Worm (Caenorhabditis elegans) whole organism, young adult: ENCODE measurements around the gene F53F4.4.

Experiments used
- C06A6.2 ChIP-seq: fragments of 200-800 bp; sonication (Bioruptor generic); conservative IDR thresholded peaks from 2 replicates; pipeline ENCODE4 v1.3.6; 2022; ENCODE audit warnings: missing genetic modification characterization, missing compliant biosample characterization
- F10E7.11 ChIP-seq: sonication (generic microtip); optimal IDR thresholded peaks from 2 replicates; lab custom pipeline; 2017; ENCODE audit warnings: mild to moderate bottlenecking, missing genetic modification characterization, moderate library complexity, missing compliant biosample characterization
- F23B12.7 ChIP-seq: sonication (generic microtip); optimal IDR thresholded peaks from 2 replicates; lab custom pipeline; 2017; ENCODE audit warnings: missing genetic modification characterization, mild to moderate bottlenecking, missing compliant biosample characterization, antibody characterized with exemption, moderate library complexity; ENCODE audit not compliant: insufficient read depth
- F33H1.4 ChIP-seq: fragments of 200-800 bp; sonication (Bioruptor generic); IDR thresholded peaks from 2 replicates; pipeline ENCODE4 v1.3.6; 2022; ENCODE audit warnings: missing genetic modification reagents, missing genetic modification characterization, missing compliant biosample characterization
- F49E8.2 ChIP-seq: sonication (generic microtip); optimal IDR thresholded peaks from 3 replicates; lab custom pipeline; 2017; ENCODE audit warnings: missing genetic modification characterization, mild to moderate bottlenecking, missing compliant biosample characterization, antibody characterized with exemption, moderate library complexity; ENCODE audit not compliant: insufficient read depth
- Y53F4B.3 ChIP-seq: fragments of 200-800 bp; sonication (Bioruptor generic); IDR thresholded peaks from 2 replicates; pipeline ENCODE4 v1.3.6; 2022; ENCODE audit warnings: missing genetic modification reagents, missing genetic modification characterization, missing compliant biosample characterization
- Y53G8AR.9 ChIP-seq: fragments of 200-800 bp; sonication (Bioruptor generic); conservative IDR thresholded peaks from 2 replicates; pipeline ENCODE4 v1.3.6; 2022; ENCODE audit warnings: missing genetic modification reagents, missing genetic modification characterization, missing compliant biosample characterization
- Y56A3A.18 ChIP-seq: fragments of 200-800 bp; sonication (Bioruptor generic); IDR thresholded peaks from 2 replicates; pipeline ENCODE4 v1.3.6; 2022; ENCODE audit warnings: missing genetic modification reagents, missing genetic modification characterization, missing compliant biosample characterization
- ZK185.1 ChIP-seq: sonication (generic microtip); optimal IDR thresholded peaks from 2 replicates; lab custom pipeline; 2016; ENCODE audit warnings: mild to moderate bottlenecking, missing genetic modification characterization, missing compliant biosample characterization; ENCODE audit not compliant: poor library complexity, severe bottlenecking
- ama-1 ChIP-seq, 3 experiments: fragments of 150-350 bp in 1 of 3; sonication (generic microtip) in 2 of 3; optimal IDR thresholded peaks; 2 replicates each; lab custom pipeline; 2014 to 2018; ENCODE audit warnings: missing biosample characterization in 2 of 3, missing genetic modification characterization in 2 of 3, missing genetic modification reagents in 2 of 3
- atf-7 ChIP-seq: sonication (generic microtip); optimal IDR thresholded peaks from 2 replicates; lab custom pipeline; 2017; ENCODE audit warnings: mild to moderate bottlenecking, missing genetic modification characterization, missing compliant biosample characterization
- athp-1 ChIP-seq: sonication (generic microtip); optimal IDR thresholded peaks from 2 replicates; lab custom pipeline; 2017; ENCODE audit warnings: mild to moderate bottlenecking, missing genetic modification characterization, missing compliant biosample characterization
- attf-6 ChIP-seq: fragments of 200-800 bp; sonication (Bioruptor generic); IDR thresholded peaks from 2 replicates; pipeline ENCODE4 v1.3.6; 2022; ENCODE audit warnings: missing genetic modification reagents, missing genetic modification characterization, missing compliant biosample characterization
- bed-2 ChIP-seq: fragments of 200-800 bp; sonication (Bioruptor generic); IDR thresholded peaks from 2 replicates; pipeline ENCODE4 v1.3.6; 2022; ENCODE audit warnings: missing genetic modification reagents, missing genetic modification characterization, missing compliant biosample characterization
- cebp-1 ChIP-seq, 2 experiments: fragments of 200-800 bp in 1 of 2; sonication (Bioruptor generic) in 1 of 2; sonication (generic microtip) in 1 of 2; IDR thresholded peaks in 1 of 2; optimal IDR thresholded peaks in 1 of 2; 2 replicates each; pipeline versions ENCODE4 v1.3.6 to Lab custom; 2017 to 2022; ENCODE audit warnings: missing compliant biosample characterization in 2 of 2, missing genetic modification characterization in 2 of 2, mild to moderate bottlenecking in 1 of 2, missing genetic modification reagents in 1 of 2, moderate library complexity in 1 of 2
- ceh-79 ChIP-seq: sonication (generic microtip); optimal IDR thresholded peaks from 2 replicates; lab custom pipeline; 2017; ENCODE audit warnings: mild to moderate bottlenecking, missing genetic modification characterization, missing compliant biosample characterization
- chd-7 ChIP-seq: sonication (generic microtip); optimal IDR thresholded peaks from 2 replicates; lab custom pipeline; 2016; ENCODE audit warnings: mild to moderate bottlenecking, missing genetic modification characterization, moderate library complexity, missing compliant biosample characterization
- die-1 ChIP-seq: sonication (generic microtip); optimal IDR thresholded peaks from 2 replicates; lab custom pipeline; 2016; ENCODE audit warnings: missing genotype, mild to moderate bottlenecking, missing genetic modification characterization, missing compliant biosample characterization
- dox-1 ChIP-seq: fragments of 200-800 bp; sonication (Bioruptor generic); IDR thresholded peaks from 2 replicates; pipeline ENCODE4 v1.3.6; 2022; ENCODE audit warnings: missing genetic modification reagents, missing genetic modification characterization, missing compliant biosample characterization
- dpff-1 ChIP-seq: sonication (generic microtip); optimal IDR thresholded peaks from 2 replicates; lab custom pipeline; 2017; ENCODE audit warnings: mild to moderate bottlenecking, missing genetic modification characterization, missing compliant biosample characterization
- egrh-3 ChIP-seq: fragments of 200-800 bp; sonication (Bioruptor generic); IDR thresholded peaks from 2 replicates; pipeline ENCODE4 v1.3.6; 2022; ENCODE audit warnings: missing genetic modification reagents, missing genetic modification characterization, missing compliant biosample characterization
- ekl-4 ChIP-seq: fragments of 200-800 bp; sonication (Bioruptor generic); IDR thresholded peaks from 2 replicates; pipeline ENCODE4 v1.3.6; 2022; ENCODE audit warnings: missing genetic modification reagents, missing genetic modification characterization, missing compliant biosample characterization
- him-1 ChIP-seq: sonication (generic microtip); optimal IDR thresholded peaks from 2 replicates; lab custom pipeline; 2016; ENCODE audit warnings: missing genotype, missing genetic modification reagents, missing genetic modification characterization, missing compliant biosample characterization
- hrde-1 ChIP-seq: sonication (generic microtip); optimal IDR thresholded peaks from 2 replicates; lab custom pipeline; 2016; ENCODE audit warnings: missing genetic modification characterization, mild to moderate bottlenecking, missing compliant biosample characterization, moderate library complexity, missing genotype, missing genetic modification reagents, borderline replicate concordance
- lin-40 ChIP-seq: sonication (generic microtip); optimal IDR thresholded peaks from 2 replicates; lab custom pipeline; 2016; ENCODE audit warnings: missing genetic modification characterization, mild to moderate bottlenecking, missing compliant biosample characterization, missing genotype, missing genetic modification reagents
- lin-54 ChIP-seq: fragments of 200-800 bp; sonication (Bioruptor generic); optimal IDR thresholded peaks from 2 replicates; lab custom pipeline; 2018; ENCODE audit warnings: mild to moderate bottlenecking, missing genetic modification characterization, missing compliant biosample characterization
- lsy-27 ChIP-seq: sonication (generic microtip); optimal IDR thresholded peaks from 2 replicates; lab custom pipeline; 2017; ENCODE audit warnings: missing genetic modification characterization, mild to moderate bottlenecking, missing compliant biosample characterization, antibody characterized with exemption, missing genotype, borderline replicate concordance; ENCODE audit not compliant: insufficient read depth
- madf-10 ChIP-seq: sonication (generic microtip); optimal IDR thresholded peaks from 2 replicates; lab custom pipeline; 2016; ENCODE audit warnings: mild to moderate bottlenecking, missing genetic modification characterization, missing compliant biosample characterization
- mel-28 ChIP-seq: sonication (generic microtip); optimal IDR thresholded peaks from 2 replicates; lab custom pipeline; 2016; ENCODE audit warnings: borderline replicate concordance, mild to moderate bottlenecking, missing genetic modification characterization, missing compliant biosample characterization
- mes-4 ChIP-seq: sonication (generic microtip); optimal IDR thresholded peaks from 2 replicates; lab custom pipeline; 2016; ENCODE audit warnings: missing genotype, missing genetic modification characterization, missing compliant biosample characterization
- mxl-1 ChIP-seq: sonication (generic microtip); optimal IDR thresholded peaks from 2 replicates; lab custom pipeline; 2016; ENCODE audit warnings: missing genetic modification characterization, missing compliant biosample characterization
- nhr-179 ChIP-seq: sonication (generic microtip); optimal IDR thresholded peaks from 2 replicates; lab custom pipeline; 2016; ENCODE audit warnings: mild to moderate bottlenecking, missing genetic modification characterization, missing compliant biosample characterization
- nhr-27 ChIP-seq: fragments of 200-800 bp; sonication (Bioruptor generic); optimal IDR thresholded peaks from 2 replicates; lab custom pipeline; 2018; ENCODE audit warnings: mild to moderate bottlenecking, missing genetic modification characterization, moderate library complexity, missing compliant biosample characterization
- repo-1 ChIP-seq: sonication (generic microtip); optimal IDR thresholded peaks from 2 replicates; lab custom pipeline; 2017; ENCODE audit warnings: mild to moderate bottlenecking, missing genetic modification characterization, missing compliant biosample characterization
- snpc-1.1 ChIP-seq: sonication (generic microtip); optimal IDR thresholded peaks from 2 replicates; lab custom pipeline; 2017; ENCODE audit warnings: missing genetic modification characterization, mild to moderate bottlenecking, missing compliant biosample characterization, antibody characterized with exemption, moderate library complexity, missing genotype, missing genetic modification reagents; ENCODE audit not compliant: insufficient read depth
- snpc-1.3 ChIP-seq: sonication (generic microtip); optimal IDR thresholded peaks from 2 replicates; lab custom pipeline; 2017; ENCODE audit warnings: missing genetic modification characterization, mild to moderate bottlenecking, missing compliant biosample characterization, antibody characterized with exemption, moderate library complexity, missing genotype, missing genetic modification reagents; ENCODE audit not compliant: insufficient read depth
- snpc-3.4 ChIP-seq: sonication (generic microtip); optimal IDR thresholded peaks from 2 replicates; lab custom pipeline; 2017; ENCODE audit warnings: missing genetic modification characterization, mild to moderate bottlenecking, missing compliant biosample characterization, antibody characterized with exemption, moderate library complexity, missing genotype, missing genetic modification reagents
- somi-1 ChIP-seq: fragments of 200-800 bp; sonication (Bioruptor generic); optimal IDR thresholded peaks from 2 replicates; lab custom pipeline; 2018; ENCODE audit warnings: mild to moderate bottlenecking, missing genetic modification characterization, missing compliant biosample characterization
- sptf-2 ChIP-seq: fragments of 200-800 bp; sonication (Bioruptor generic); optimal IDR thresholded peaks from 2 replicates; lab custom pipeline; 2018; ENCODE audit warnings: mild to moderate bottlenecking, missing genetic modification characterization, missing compliant biosample characterization
- tbx-9 ChIP-seq: sonication (generic microtip); optimal IDR thresholded peaks from 2 replicates; lab custom pipeline; 2016; ENCODE audit warnings: borderline replicate concordance, missing genetic modification characterization, inconsistent platforms, missing compliant biosample characterization
- unc-130 ChIP-seq: sonication (generic microtip); optimal IDR thresholded peaks from 2 replicates; lab custom pipeline; 2016; ENCODE audit warnings: missing genetic modification reagents, missing genetic modification characterization, missing compliant biosample characterization
- zfh-2 ChIP-seq: fragments of 200-800 bp; sonication (Bioruptor generic); conservative IDR thresholded peaks from 2 replicates; pipeline ENCODE4 v1.3.6; 2022; ENCODE audit warnings: missing genetic modification reagents, missing genetic modification characterization, missing compliant biosample characterization
- zim-3 ChIP-seq: sonication (generic microtip); optimal IDR thresholded peaks from 2 replicates; lab custom pipeline; 2017; ENCODE audit warnings: mild to moderate bottlenecking, missing genetic modification characterization, moderate library complexity, missing compliant biosample characterization
- ztf-18 ChIP-seq: sonication (generic microtip); optimal IDR thresholded peaks from 2 replicates; lab custom pipeline; 2016; ENCODE audit warnings: missing genotype, mild to moderate bottlenecking, missing genetic modification characterization, missing compliant biosample characterization
- ztf-26 ChIP-seq: sonication (generic microtip); optimal IDR thresholded peaks from 2 replicates; lab custom pipeline; 2017; ENCODE audit warnings: missing genetic modification characterization, missing compliant biosample characterization
- ztf-28 ChIP-seq: fragments of 200-800 bp; sonication (Bioruptor generic); IDR thresholded peaks from 2 replicates; pipeline ENCODE4 v1.3.6; 2022; ENCODE audit warnings: missing genetic modification reagents, missing genetic modification characterization, missing compliant biosample characterization

The F53F4.4 gene

DNA sequence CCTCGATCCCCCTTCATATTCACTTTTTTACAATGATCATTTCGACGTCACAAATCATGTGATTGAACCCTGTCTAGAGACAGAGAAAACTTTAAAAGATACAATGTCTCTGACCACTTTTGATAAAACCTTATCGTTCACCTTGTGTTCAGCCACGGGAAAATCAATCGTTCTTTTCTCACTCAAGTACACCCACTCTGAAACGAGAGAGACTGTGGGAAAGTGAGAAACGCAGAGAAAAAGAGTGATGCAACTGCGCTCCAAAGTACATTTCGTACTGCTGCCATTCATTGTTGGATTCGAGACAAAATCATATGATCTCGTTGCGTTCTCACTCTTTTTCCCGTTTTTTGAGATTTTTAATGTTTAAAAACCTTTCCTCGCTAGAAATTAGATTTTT lies 28.0 kb upstream of the F53F4.4 start (continued):
- TF ChIP-seq somi-1 (peak; percentile 82), C06A6.2 (GFP tag; lab: Robert Waterston, UW) (peak; percentile 81), die-1 (tag; lab: Kevin White, UChicago) (no peak), lin-40 (tag; lab: Kevin White, UChicago) (peak; percentile 91), athp-1 (tag; lab: Kevin White, UChicago) (peak; percentile 86), F49E8.2 (no peak), madf-10 (peak; percentile 74), egrh-3 (GFP tag; lab: Robert Waterston, UW) (0 out of 2 replicates have a peak, but pooled peaks have one; percentile 10), Y53F4B.3 (GFP tag; lab: Robert Waterston, UW) (no peak), snpc-1.1 (tag; lab: Kevin White, UChicago) (no peak), nhr-179 (tag; lab: Kevin White, UChicago) (no peak), repo-1 (tag; lab: Kevin White, UChicago) (peak; percentile 26), atf-7 (tag; lab: Kevin White, UChicago) (peak; percentile 85), nhr-27 (tag; lab: Kevin White, UChicago) (no peak), ztf-28 (no peak), tbx-9 (tag; lab: Kevin White, UChicago) (no peak), bed-2 (no peak), mes-4 (tag; lab: Kevin White, UChicago) (no peak), chd-7 (tag; lab: Kevin White, UChicago) (peak; percentile 81), zfh-2 (GFP tag; lab: Robert Waterston, UW) (no peak; the same call in 1 of the 2 replicates), ekl-4 (GFP tag; lab: Robert Waterston, UW) (no peak), lsy-27 (no peak), ama-1 (optimal IDR thresholded peaks at IDR 0.05; lab: Kevin White, UChicago) (peak; percentile 18), ama-1 (GFP tag; optimal IDR thresholded peaks at IDR 0.05; lab: Kevin White, UChicago) (no peak), cebp-1 (GFP tag; IDR thresholded peaks at IDR 0.05; lab: Robert Waterston, UW) (peak; percentile 44; the same call in 1 of the 2 replicates), cebp-1 (tag; optimal IDR thresholded peaks at IDR 0.05; lab: Kevin White, UChicago) (peak; percentile 85), zim-3 (tag; lab: Kevin White, UChicago) (no peak), mxl-1 (tag; lab: Kevin White, UChicago) (no peak), ztf-26 (peak; percentile 67), ZK185.1 (tag; lab: Kevin White, UChicago) (peak; percentile 70), lin-54 (GFP tag; lab: Kevin White, UChicago) (peak; percentile 76), snpc-3.4 (tag; lab: Kevin White, UChicago) (no peak), sptf-2 (GFP tag; lab: Kevin White, UChicago) (no peak), F33H1.4 (peak; percentile 22; the same call in 1 of the 2 replicates), F23B12.7 (tag; lab: Kevin White, UChicago) (peak; percentile 13), Y56A3A.18 (GFP tag; lab: Robert Waterston, UW) (0 out of 2 replicates have a peak, but pooled peaks have one; percentile 67), Y53G8AR.9 (GFP tag; lab: Robert Waterston, UW) (peak; percentile 61; the same call in 1 of the 2 replicates), mel-28 (no peak), dox-1 (GFP tag; lab: Robert Waterston, UW) (peak; percentile 83), unc-130 (GFP tag; lab: Kevin White, UChicago) (no peak), dpff-1 (tag; lab: Kevin White, UChicago) (no peak), F10E7.11 (tag; lab: Kevin White, UChicago) (no peak), ceh-79 (no peak), snpc-1.3 (tag; lab: Kevin White, UChicago) (no peak), ztf-18 (peak; percentile 56), attf-6 (GFP tag; lab: Robert Waterston, UW) (no peak), him-1 (tag; lab: Kevin White, UChicago) (no peak), hrde-1 (no peak)
